Worm (Caenorhabditis elegans): ENCODE measurements around the gene frpr-8.

frpr-8 gene

ce11 chrX:8737801-8738200, 40.2 kb downstream of the frpr-8 start:
- TF ChIP-seq lin-13 (tag; optimal IDR thresholded peaks at IDR 0.05) (no peak), bed-3 (GFP tag; optimal IDR thresholded peaks at IDR 0.05) (no peak), sem-2 (GFP tag; optimal IDR thresholded peaks at IDR 0.05) (no peak), lin-32 (GFP tag; optimal IDR thresholded peaks at IDR 0.05) (no peak), unc-62 (GFP tag; optimal IDR thresholded peaks at IDR 0.05) (no peak)

ce11 chrX:8739373-8739772, 41.8 kb downstream of the frpr-8 start, which contains the start of gene M02D8.2:
Gene M02D8.2, plus strand, starts transcription at chrX:8739673.
- no peak for TF ChIP-seq mab-5 (tag; optimal IDR thresholded peaks at IDR 0.05)
- TF ChIP-seq nhr-28 (tag; optimal IDR thresholded peaks at IDR 0.05): no peak
- TF ChIP-seq ceh-83 (GFP tag; optimal IDR thresholded peaks at IDR 0.05): no peak
- no peak for TF ChIP-seq ztf-11 (tag; optimal IDR thresholded peaks at IDR 0.05)
- no peak for TF ChIP-seq mep-1 (tag; optimal IDR thresholded peaks at IDR 0.05)
- no peak for TF ChIP-seq zip-8 (tag; optimal IDR thresholded peaks at IDR 0.05)
- TF ChIP-seq ceh-39 (tag; optimal IDR thresholded peaks at IDR 0.05): no peak
- TF ChIP-seq M03D4.4 (tag; optimal IDR thresholded peaks at IDR 0.05): no peak
- no peak for TF ChIP-seq ces-1 (GFP tag; optimal IDR thresholded peaks at IDR 0.05)
- TF ChIP-seq unc-62 (GFP tag; optimal IDR thresholded peaks at IDR 0.05): no peak
- TF ChIP-seq pha-4 (tag; optimal IDR thresholded peaks at IDR 0.05): no peak
- TF ChIP-seq nhr-12 (tag; optimal IDR thresholded peaks at IDR 0.05): no peak
- no peak for TF ChIP-seq nhr-76 (tag; optimal IDR thresholded peaks at IDR 0.05)
- TF ChIP-seq lin-32 (GFP tag; optimal IDR thresholded peaks at IDR 0.05): no peak
- no peak for TF ChIP-seq mls-2 (tag; optimal IDR thresholded peaks at IDR 0.05)
- TF ChIP-seq ceh-43 (GFP tag; optimal IDR thresholded peaks at IDR 0.05): no peak
- TF ChIP-seq lin-13 (tag; optimal IDR thresholded peaks at IDR 0.05): no peak

- TF ChIP-seq nhr-2 (tag; optimal IDR thresholded peaks at IDR 0.05) (no peak), cnd-1 (tag; optimal IDR thresholded peaks at IDR 0.05) (no peak), lin-32 (GFP tag; optimal IDR thresholded peaks at IDR 0.05) (no peak), elt-3 (tag; optimal IDR thresholded peaks at IDR 0.05) (no peak), pha-4 (tag; optimal IDR thresholded peaks at IDR 0.05) (no peak)
Observed at ce11 chrX:8741629-8742170, 44.1 kb downstream of the frpr-8 start.

ce11 chrX:8742896-8743295, 45.3 kb downstream of the frpr-8 start, which contains the start of gene M02D8.7:
Gene M02D8.7, minus strand, starts transcription at chrX:8742996.
- TF ChIP-seq elt-3 (tag; optimal IDR thresholded peaks at IDR 0.05) (no peak), nhr-2 (tag; optimal IDR thresholded peaks at IDR 0.05) (no peak), lin-32 (GFP tag; optimal IDR thresholded peaks at IDR 0.05) (no peak)

- TF ChIP-seq lin-32 (GFP tag; optimal IDR thresholded peaks at IDR 0.05) (no peak), ham-2 (GFP tag; optimal IDR thresholded peaks at IDR 0.05) (no peak), ztf-11 (tag; optimal IDR thresholded peaks at IDR 0.05) (no peak), nhr-2 (tag; optimal IDR thresholded peaks at IDR 0.05) (no peak), mep-1 (tag; optimal IDR thresholded peaks at IDR 0.05) (no peak), lsy-2 (tag; optimal IDR thresholded peaks at IDR 0.05) (no peak)
Observed at ce11 chrX:8744192-8744985, 46.8 kb downstream of the frpr-8 start.

- TF ChIP-seq mab-5 (tag; optimal IDR thresholded peaks at IDR 0.05): no peak
- TF ChIP-seq blmp-1 (tag; optimal IDR thresholded peaks at IDR 0.05): no peak
- no peak for TF ChIP-seq lin-32 (GFP tag; optimal IDR thresholded peaks at IDR 0.05)
- TF ChIP-seq sem-2 (GFP tag; optimal IDR thresholded peaks at IDR 0.05): no peak
- TF ChIP-seq mls-2 (tag; optimal IDR thresholded peaks at IDR 0.05): no peak
- TF ChIP-seq nhr-76 (tag; optimal IDR thresholded peaks at IDR 0.05): no peak
- no peak for TF ChIP-seq ceh-39 (tag; optimal IDR thresholded peaks at IDR 0.05)
- no peak for TF ChIP-seq nhr-2 (tag; optimal IDR thresholded peaks at IDR 0.05)
- TF ChIP-seq mep-1 (tag; optimal IDR thresholded peaks at IDR 0.05): no peak
- no peak for TF ChIP-seq ces-1 (GFP tag; optimal IDR thresholded peaks at IDR 0.05)
- no peak for TF ChIP-seq elt-1 (tag; optimal IDR thresholded peaks at IDR 0.05; ENCODE audit: borderline replicate concordance, insufficient read depth)
- TF ChIP-seq lsy-2 (tag; optimal IDR thresholded peaks at IDR 0.05): no peak
- TF ChIP-seq ceh-83 (GFP tag; optimal IDR thresholded peaks at IDR 0.05): no peak
- no peak for TF ChIP-seq tbx-8 (GFP tag; optimal IDR thresholded peaks at IDR 0.05)
- TF ChIP-seq unc-62 (GFP tag; optimal IDR thresholded peaks at IDR 0.05): no peak
- TF ChIP-seq bed-3 (GFP tag; optimal IDR thresholded peaks at IDR 0.05): no peak
- no peak for TF ChIP-seq nhr-237 (tag; optimal IDR thresholded peaks at IDR 0.05)
- no peak for TF ChIP-seq ceh-43 (GFP tag; optimal IDR thresholded peaks at IDR 0.05)
- no peak for TF ChIP-seq zip-8 (tag; optimal IDR thresholded peaks at IDR 0.05)
- no peak for TF ChIP-seq unc-39 (tag; optimal IDR thresholded peaks at IDR 0.05)
Observed at ce11 chrX:8745524-8745923, 47.9 kb downstream of the frpr-8 start.
